Worm (Caenorhabditis elegans) whole organism, L2 larva: Measurements from ENCODE around the gene npr-38.

Experiments
- dmd-4 ChIP-seq: sonication (generic microtip); optimal IDR thresholded peaks from 2 replicates; lab custom pipeline; 2017; ENCODE audit warnings: missing biosample characterization, missing genetic modification characterization
- elt-3 ChIP-seq: sonication (generic microtip); optimal IDR thresholded peaks from 2 replicates; lab custom pipeline; 2017; ENCODE audit warnings: missing biosample characterization, missing genetic modification characterization
- lin-11 ChIP-seq: fragments of 150-350 bp; sonication (generic microtip); optimal IDR thresholded peaks from 2 replicates; lab custom pipeline; 2014; ENCODE audit warnings: missing biosample characterization, missing genetic modification characterization, inconsistent platforms, mixed read lengths
- snpc-4 ChIP-seq: fragments of 150-350 bp; optimal IDR thresholded peaks from 2 replicates; lab custom pipeline; 2014; ENCODE audit warnings: missing biosample characterization, missing genetic modification characterization
- unc-39 ChIP-seq: fragments of 150-350 bp; optimal IDR thresholded peaks from 2 replicates; lab custom pipeline; 2014; ENCODE audit warnings: missing biosample characterization, missing genetic modification characterization

- TF ChIP-seq lin-11, result no peak
- no peak for TF ChIP-seq elt-3 (tag; lab: Kevin White, UChicago)
- TF ChIP-seq snpc-4 (tag; lab: Kevin White, UChicago), result no peak
- TF ChIP-seq unc-39 (tag; lab: Kevin White, UChicago), result no peak
- TF ChIP-seq dmd-4 (tag; lab: Kevin White, UChicago), result no peak
These were observed 49.2 kb downstream of the npr-38 start, which contains the start of gene C03B1.14 for ce11 chrX:6360658-6361057.
